Fruit fly (Drosophila melanogaster): ENCODE data around the gene chif.

The chif gene

dm6 chr2L:16390803-16391202 is 38.4 kb upstream of the chif start (continued):
- no peak for TF ChIP-seq spab (GFP tag; optimal IDR thresholded peaks at IDR 0.05)
- no peak for TF ChIP-seq CG6792 (GFP tag; optimal IDR thresholded peaks at IDR 0.05)
- TF ChIP-seq CG3032 (tag; optimal IDR thresholded peaks at IDR 0.05): no peak
- peak; percentile 73 for TF ChIP-seq svp (GFP tag)
- TF ChIP-seq Sox14 (GFP tag; optimal IDR thresholded peaks at IDR 0.05): no peak
- no peak for TF ChIP-seq CG11762 (GFP tag; optimal IDR thresholded peaks at IDR 0.05; ENCODE audit: insufficient read depth)
- TF ChIP-seq ss (GFP tag; optimal IDR thresholded peaks at IDR 0.05): no peak
- no peak for TF ChIP-seq eg (GFP tag; IDR thresholded peaks at IDR 0.05)
- TF ChIP-seq CG11294 (GFP tag; IDR thresholded peaks at IDR 0.05): no peak
- TF ChIP-seq fd85E (GFP tag; optimal IDR thresholded peaks at IDR 0.05): no peak
- no peak for TF ChIP-seq CG9139 (GFP tag; optimal IDR thresholded peaks at IDR 0.05)
- no peak for TF ChIP-seq dac (GFP tag; optimal IDR thresholded peaks at IDR 0.05)
- no peak for TF ChIP-seq CG8319 (GFP tag; optimal IDR thresholded peaks at IDR 0.05)
- TF ChIP-seq CG10631 (GFP tag; optimal IDR thresholded peaks at IDR 0.05): peak; percentile 4
- no peak for TF ChIP-seq cyc (GFP tag; optimal IDR thresholded peaks at IDR 0.05)
- no peak for TF ChIP-seq Ets96B (tag; optimal IDR thresholded peaks at IDR 0.05)
- TF ChIP-seq Hr4 (GFP tag; optimal IDR thresholded peaks at IDR 0.05): peak; percentile 12
- TF ChIP-seq Smox (GFP tag; optimal IDR thresholded peaks at IDR 0.05): peak; percentile 6
- TF ChIP-seq Eip93F (GFP tag; optimal IDR thresholded peaks at IDR 0.05): no peak
- TF ChIP-seq CG1621 (tag; optimal IDR thresholded peaks at IDR 0.05): no peak
- TF ChIP-seq Eip78C (GFP tag): peak; percentile 61
- TF ChIP-seq Ets21C (GFP tag; optimal IDR thresholded peaks at IDR 0.05): no peak
- no peak for TF ChIP-seq fd59A (GFP tag; optimal IDR thresholded peaks at IDR 0.05)
- TF ChIP-seq CG10669 (GFP tag; optimal IDR thresholded peaks at IDR 0.05): peak; percentile 81
- TF ChIP-seq fkh (GFP tag; optimal IDR thresholded peaks at IDR 0.05): no peak
- TF ChIP-seq achi (GFP tag; optimal IDR thresholded peaks at IDR 0.05): no peak
- TF ChIP-seq CG8632 (GFP tag; optimal IDR thresholded peaks at IDR 0.05): peak; percentile 6
- no peak for TF ChIP-seq Sox15 (GFP tag; optimal IDR thresholded peaks at IDR 0.05)
- TF ChIP-seq pdm3 (GFP tag; optimal IDR thresholded peaks at IDR 0.05): peak; percentile 31
- no peak for TF ChIP-seq CG15336 (GFP tag; IDR thresholded peaks at IDR 0.05)
- TF ChIP-seq Eip75B (GFP tag; optimal IDR thresholded peaks at IDR 0.05): no peak
- TF ChIP-seq CG3919 (GFP tag; optimal IDR thresholded peaks at IDR 0.05): no peak
- TF ChIP-seq CG11902 (GFP tag; optimal IDR thresholded peaks at IDR 0.05): no peak
- TF ChIP-seq net (GFP tag; optimal IDR thresholded peaks at IDR 0.05): no peak
- no peak for TF ChIP-seq esn (GFP tag; optimal IDR thresholded peaks at IDR 0.05)
- TF ChIP-seq salr (GFP tag; optimal IDR thresholded peaks at IDR 0.05): no peak
- TF ChIP-seq CG7368 (GFP tag; optimal IDR thresholded peaks at IDR 0.05): no peak
- peak; percentile 37 for TF ChIP-seq CG31627 (GFP tag; optimal IDR thresholded peaks at IDR 0.05)
- TF ChIP-seq Met (GFP tag; optimal IDR thresholded peaks at IDR 0.05): peak; percentile 40
- TF ChIP-seq Hr39 (GFP tag; optimal IDR thresholded peaks at IDR 0.05): peak; percentile 27
- TF ChIP-seq lz (GFP tag; optimal IDR thresholded peaks at IDR 0.05): peak; percentile 21
- no peak for TF ChIP-seq dsx (GFP tag; optimal IDR thresholded peaks at IDR 0.05; ENCODE audit: poor library complexity, severe bottlenecking)

dm6 chr2L:16380973-16381372 is 28.5 kb upstream of the chif start:
- TF ChIP-seq topi (GFP tag; optimal IDR thresholded peaks at IDR 0.05): no peak
- TF ChIP-seq CG11294 (GFP tag; IDR thresholded peaks at IDR 0.05): no peak
- no peak for TF ChIP-seq Gug (GFP tag; IDR thresholded peaks at IDR 0.05)
- no peak for TF ChIP-seq Eip93F (GFP tag; optimal IDR thresholded peaks at IDR 0.05)
- TF ChIP-seq spab (GFP tag; optimal IDR thresholded peaks at IDR 0.05): no peak
- no peak for TF ChIP-seq CG4318 (GFP tag; optimal IDR thresholded peaks at IDR 0.05)
- no peak for TF ChIP-seq Hr38 (GFP tag; optimal IDR thresholded peaks at IDR 0.05)
- TF ChIP-seq eg (GFP tag; IDR thresholded peaks at IDR 0.05): no peak
- no peak for TF ChIP-seq ss (GFP tag; optimal IDR thresholded peaks at IDR 0.05)
